Worm (Caenorhabditis elegans) whole organism, early embryonic: Measurements from ENCODE around the gene dyf-13.

Source experiments
- ama-1 ChIP-seq: fragments of 150-350 bp; optimal IDR thresholded peaks from 2 replicates; lab custom pipeline; 2014
- ceh-36 ChIP-seq: sonication (generic microtip); optimal IDR thresholded peaks from 2 replicates; lab custom pipeline; 2016; ENCODE audit warnings: missing genetic modification characterization, inconsistent platforms, missing compliant biosample characterization
- scrt-1 ChIP-seq: fragments of 200-800 bp; sonication (Bioruptor generic); IDR thresholded peaks from 2 replicates; pipeline ENCODE4 v1.3.6; 2022; ENCODE audit warnings: missing genetic modification characterization, missing compliant biosample characterization
- tra-4 ChIP-seq: sonication (generic microtip); optimal IDR thresholded peaks from 2 replicates; lab custom pipeline; 2017; ENCODE audit warnings: missing genetic modification characterization, missing compliant biosample characterization

DNA sequence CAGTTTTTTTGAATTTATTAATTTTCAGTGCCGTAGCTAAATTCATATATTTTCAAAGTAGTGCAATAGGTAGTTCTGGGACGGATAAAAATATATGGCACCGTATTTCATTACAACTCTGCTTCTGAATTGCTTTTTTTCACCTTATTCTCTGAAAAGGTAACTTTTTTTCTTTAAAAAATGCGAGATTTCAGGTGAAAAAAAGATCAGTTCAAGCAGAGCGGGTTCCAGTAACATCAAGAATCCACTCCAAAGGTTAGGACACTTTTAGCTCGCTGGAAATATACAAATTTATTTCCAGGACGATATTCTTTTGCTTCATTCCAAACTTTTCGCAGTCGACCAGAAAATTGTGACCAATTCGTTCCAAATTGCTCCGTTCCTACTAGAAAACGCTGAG, 23.1 kb downstream of the dyf-13 start, which contains the start of gene T07F8.1:
- TF ChIP-seq scrt-1 (GFP tag; lab: Robert Waterston, UW) (no peak), tra-4 (tag; lab: Kevin White, UChicago) (no peak), ceh-36 (tag; lab: Kevin White, UChicago) (no peak), ama-1 (lab: Kevin White, UChicago) (no peak)
